Worm (Caenorhabditis elegans) whole organism, L1 larva: ENCODE measurements around the gene K07F5.6.
A peak's percentile ranks its signal among the peaks of the same experiment; 100 is the strongest.

ENCODE experiments used
- C16A3.4 ChIP-seq: fragments of 150-350 bp; optimal IDR thresholded peaks from 2 replicates; lab custom pipeline; 2014; ENCODE audit warnings: missing biosample characterization, missing genetic modification characterization
- blmp-1 ChIP-seq: fragments of 150-350 bp; optimal IDR thresholded peaks from 2 replicates; lab custom pipeline; 2014; ENCODE audit warnings: missing biosample characterization, missing genetic modification characterization
- ceh-63 ChIP-seq: fragments of 200-800 bp; sonication (Bioruptor generic); optimal IDR thresholded peaks from 2 replicates; lab custom pipeline; 2018; ENCODE audit warnings: mild to moderate bottlenecking, missing genetic modification characterization, missing compliant biosample characterization
- ceh-8 ChIP-seq: fragments of 200-800 bp; sonication (Bioruptor generic); optimal IDR thresholded peaks from 2 replicates; lab custom pipeline; 2018; ENCODE audit warnings: mild to moderate bottlenecking, missing genetic modification characterization, moderate library complexity, missing compliant biosample characterization
- ceh-88 ChIP-seq: fragments of 200-800 bp; sonication (Bioruptor generic); IDR thresholded peaks from 2 replicates; pipeline ENCODE4 v1.3.6; 2022; ENCODE audit warnings: missing genetic modification characterization, missing compliant biosample characterization
- ces-1 ChIP-seq: fragments of 150-350 bp; optimal IDR thresholded peaks from 2 replicates; lab custom pipeline; 2014; ENCODE audit warnings: missing biosample characterization, missing genetic modification reagents, missing genetic modification characterization
- dpl-1 ChIP-seq, 3 experiments: fragments of 150-350 bp in 2 of 3; sonication (generic microtip) in 1 of 3; optimal IDR thresholded peaks; 2 replicates each; lab custom pipeline; 2014 to 2017; ENCODE audit warnings: missing biosample characterization in 3 of 3, missing genetic modification characterization in 3 of 3, missing genetic modification reagents in 3 of 3
- efl-1 ChIP-seq, 4 experiments: fragments of 150-350 bp; optimal IDR thresholded peaks in 3 of 4; peaks in 1 of 4; 1 replicate in 1 of 4; 2 replicates in 3 of 4; lab custom pipeline; 2014; ENCODE audit warnings: missing biosample characterization in 2 of 4, missing genetic modification characterization in 2 of 4, missing genetic modification reagents in 2 of 4
- egl-13 ChIP-seq: sonication (generic microtip); optimal IDR thresholded peaks from 2 replicates; lab custom pipeline; 2016; ENCODE audit warnings: missing genotype, missing genetic modification reagents, missing genetic modification characterization, missing compliant biosample characterization
- egl-27 ChIP-seq, 2 experiments: fragments of 150-350 bp in 1 of 2; sonication (generic microtip); optimal IDR thresholded peaks; 3 replicates each; lab custom pipeline; 2017 to 2018; ENCODE audit warnings: missing biosample characterization in 2 of 2, missing genetic modification characterization in 2 of 2, missing genetic modification reagents in 2 of 2
- elt-2 ChIP-seq: sonication (generic microtip); optimal IDR thresholded peaks from 2 replicates; lab custom pipeline; 2016; ENCODE audit warnings: missing genetic modification characterization, mild to moderate bottlenecking, inconsistent platforms, missing compliant biosample characterization, missing genetic modification reagents
- elt-3 ChIP-seq, 6 experiments: fragments of 150-350 bp in 1 of 6; sonication (generic microtip); optimal IDR thresholded peaks; 2 replicates each; lab custom pipeline; 2017 to 2018; ENCODE audit warnings: missing biosample characterization in 6 of 6, missing genetic modification characterization in 6 of 6, inconsistent platforms in 1 of 6
- fkh-4 ChIP-seq: sonication (generic microtip); optimal IDR thresholded peaks from 2 replicates; lab custom pipeline; 2016; ENCODE audit warnings: missing compliant biosample characterization, missing genetic modification characterization, borderline replicate concordance
- grh-1 ChIP-seq: fragments of 200-800 bp; sonication (Bioruptor generic); IDR thresholded peaks from 2 replicates; pipeline ENCODE4 v1.3.6; 2022; ENCODE audit warnings: missing genetic modification reagents, missing genetic modification characterization, missing compliant biosample characterization
- hlh-17 ChIP-seq: fragments of 200-800 bp; sonication (Bioruptor generic); optimal IDR thresholded peaks from 2 replicates; lab custom pipeline; 2018; ENCODE audit warnings: missing genetic modification characterization, mild to moderate bottlenecking, missing compliant biosample characterization, moderate library complexity, borderline replicate concordance
- hlh-4 ChIP-seq: sonication (generic microtip); optimal IDR thresholded peaks from 2 replicates; lab custom pipeline; 2016; ENCODE audit warnings: mild to moderate bottlenecking, missing genetic modification characterization, missing compliant biosample characterization
- lin-13 ChIP-seq: fragments of 150-350 bp; optimal IDR thresholded peaks from 2 replicates; lab custom pipeline; 2014; ENCODE audit warnings: missing biosample characterization, missing genetic modification reagents, missing genetic modification characterization
- lin-35 ChIP-seq, 2 experiments: fragments of 150-350 bp; optimal IDR thresholded peaks; 2 replicates each; lab custom pipeline; 2014; ENCODE audit warnings: missing biosample characterization in 2 of 2, missing genetic modification characterization in 2 of 2, missing genetic modification reagents in 2 of 2
- lin-39 ChIP-seq: fragments of 150-350 bp; optimal IDR thresholded peaks from 2 replicates; lab custom pipeline; 2014; ENCODE audit warnings: missing biosample characterization, missing genetic modification reagents, missing genetic modification characterization
- lir-3 ChIP-seq: sonication (generic microtip); optimal IDR thresholded peaks from 2 replicates; lab custom pipeline; 2016; ENCODE audit warnings: mild to moderate bottlenecking, missing genetic modification characterization, moderate library complexity, missing compliant biosample characterization; ENCODE audit not compliant: poor library complexity
- lsy-2 ChIP-seq, 2 experiments: fragments of 150-350 bp; optimal IDR thresholded peaks; 2 replicates each; lab custom pipeline; 2014; ENCODE audit warnings: missing biosample characterization in 2 of 2, missing genetic modification characterization in 2 of 2
- mab-9 ChIP-seq: fragments of 200-800 bp; sonication (Bioruptor generic); IDR thresholded peaks from 2 replicates; pipeline ENCODE4 v1.3.6; 2022; ENCODE audit warnings: missing genetic modification reagents, missing genetic modification characterization, missing compliant biosample characterization
- mdl-1 ChIP-seq, 2 experiments: fragments of 150-350 bp; optimal IDR thresholded peaks; 2 replicates each; lab custom pipeline; 2014 to 2017; ENCODE audit warnings: missing biosample characterization in 2 of 2, missing genetic modification characterization in 2 of 2, inconsistent platforms in 1 of 2
- nhr-19 ChIP-seq: fragments of 200-800 bp; sonication (Bioruptor generic); conservative IDR thresholded peaks from 2 replicates; pipeline ENCODE4 v1.3.6; 2022; ENCODE audit warnings: missing genetic modification characterization, missing compliant biosample characterization
- nhr-237 ChIP-seq: fragments of 150-350 bp; optimal IDR thresholded peaks from 2 replicates; lab custom pipeline; 2014; ENCODE audit warnings: missing biosample characterization, missing genetic modification characterization
- nhr-47 ChIP-seq: sonication (generic microtip); optimal IDR thresholded peaks from 2 replicates; lab custom pipeline; 2016; ENCODE audit warnings: mild to moderate bottlenecking, missing genetic modification characterization, moderate library complexity, missing compliant biosample characterization
- nhr-90 ChIP-seq: sonication (generic microtip); optimal IDR thresholded peaks from 2 replicates; lab custom pipeline; 2016; ENCODE audit warnings: mild to moderate bottlenecking, missing genetic modification characterization, missing compliant biosample characterization; ENCODE audit not compliant: poor library complexity
- pax-3 ChIP-seq: fragments of 200-800 bp; sonication (Bioruptor generic); optimal IDR thresholded peaks from 2 replicates; lab custom pipeline; 2018; ENCODE audit warnings: mild to moderate bottlenecking, missing genetic modification characterization, moderate library complexity, missing compliant biosample characterization
- pqm-1 ChIP-seq: sonication (generic microtip); optimal IDR thresholded peaks from 3 replicates; lab custom pipeline; 2017; ENCODE audit warnings: missing biosample characterization, missing genetic modification characterization
- rnt-1 ChIP-seq: sonication (generic microtip); optimal IDR thresholded peaks from 2 replicates; lab custom pipeline; 2016; ENCODE audit warnings: mild to moderate bottlenecking, missing genetic modification characterization, moderate library complexity, missing compliant biosample characterization
- skn-1 ChIP-seq: fragments of 150-350 bp; optimal IDR thresholded peaks from 2 replicates; lab custom pipeline; 2014; ENCODE audit warnings: missing biosample characterization, missing genetic modification characterization
- snpc-4 ChIP-seq: fragments of 150-350 bp; optimal IDR thresholded peaks from 2 replicates; lab custom pipeline; 2014; ENCODE audit warnings: missing biosample characterization, missing genetic modification characterization
- sptf-1 ChIP-seq: fragments of 150-350 bp; optimal IDR thresholded peaks from 2 replicates; lab custom pipeline; 2014; ENCODE audit warnings: missing biosample characterization, missing genetic modification characterization
- tbx-2 ChIP-seq: sonication (generic microtip); optimal IDR thresholded peaks from 2 replicates; lab custom pipeline; 2016; ENCODE audit warnings: missing genetic modification characterization, missing compliant biosample characterization
- tlp-1 ChIP-seq: fragments of 150-350 bp; optimal IDR thresholded peaks from 2 replicates; lab custom pipeline; 2014; ENCODE audit warnings: missing biosample characterization, missing genetic modification characterization
- unc-130 ChIP-seq: fragments of 150-350 bp; optimal IDR thresholded peaks from 2 replicates; lab custom pipeline; 2017; ENCODE audit warnings: missing biosample characterization, missing genetic modification characterization, inconsistent platforms
- unc-30 ChIP-seq: sonication (generic microtip); optimal IDR thresholded peaks from 2 replicates; lab custom pipeline; 2017; ENCODE audit warnings: missing biosample characterization, missing genetic modification characterization
- unc-86 ChIP-seq: sonication (generic microtip); optimal IDR thresholded peaks from 2 replicates; lab custom pipeline; 2016; ENCODE audit warnings: missing genetic modification characterization, missing compliant biosample characterization
- vab-15 ChIP-seq: sonication (generic microtip); optimal IDR thresholded peaks from 2 replicates; lab custom pipeline; 2017; ENCODE audit warnings: missing genotype, mild to moderate bottlenecking, missing genetic modification characterization, missing compliant biosample characterization
- xbp-1 ChIP-seq: sonication (generic microtip); optimal IDR thresholded peaks from 2 replicates; lab custom pipeline; 2016; ENCODE audit warnings: missing genetic modification characterization, missing compliant biosample characterization
- ztf-11 ChIP-seq, 2 experiments: sonication (generic microtip); optimal IDR thresholded peaks; 2 replicates each; lab custom pipeline; 2016 to 2017; ENCODE audit warnings: missing genetic modification characterization in 2 of 2, missing biosample characterization in 1 of 2, missing compliant biosample characterization in 1 of 2
- ztf-4 ChIP-seq: fragments of 150-350 bp; optimal IDR thresholded peaks from 2 replicates; lab custom pipeline; 2014; ENCODE audit warnings: missing biosample characterization, missing genetic modification characterization

Gene K07F5.6

ce11 chrIV:9857952-9858488 lies 11.5 kb upstream of the K07F5.6 start, which contains the start of gene npp-1 (continued):
- peak in 1 of 6 experiments; percentile 24 for TF ChIP-seq elt-3 (tag; optimal IDR thresholded peaks at IDR 0.05; lab: Kevin White, UChicago)
- peak; percentile 49 to 69 (median 49) for TF ChIP-seq dpl-1 (GFP tag; optimal IDR thresholded peaks at IDR 0.05; lab: Kevin White, UChicago)
- peak; percentile 36 for TF ChIP-seq blmp-1 (tag; lab: Kevin White, UChicago)
- no peak for TF ChIP-seq lin-39 (tag; lab: Kevin White, UChicago)
- peak; percentile 17 for TF ChIP-seq nhr-90 (tag; lab: Kevin White, UChicago)
- TF ChIP-seq C16A3.4 (tag; lab: Kevin White, UChicago): peak; percentile 79
- no peak for TF ChIP-seq grh-1 (GFP tag; lab: Robert Waterston, UW)
- TF ChIP-seq ceh-8 (GFP tag; lab: Kevin White, UChicago): no peak
- TF ChIP-seq snpc-4 (tag; lab: Kevin White, UChicago): no peak
- peak; percentile 34 to 81 for TF ChIP-seq lin-35 (GFP tag; optimal IDR thresholded peaks at IDR 0.05; lab: Kevin White, UChicago)
- no peak for TF ChIP-seq nhr-237
- TF ChIP-seq pqm-1 (tag; lab: Kevin White, UChicago): no peak
- peak; percentile 46 for TF ChIP-seq lir-3 (tag; lab: Kevin White, UChicago)
- TF ChIP-seq pax-3 (tag; lab: Kevin White, UChicago): no peak
- TF ChIP-seq lsy-2 (tag; optimal IDR thresholded peaks at IDR 0.05; lab: Kevin White, UChicago): peak in 1 of 2 experiments; percentile 70
- TF ChIP-seq rnt-1: peak; percentile 43
- TF ChIP-seq egl-13 (tag; lab: Kevin White, UChicago): no peak
- no peak for TF ChIP-seq unc-30 (tag; lab: Kevin White, UChicago)
- peak; percentile 35 for TF ChIP-seq lin-13
- TF ChIP-seq efl-1 (optimal IDR thresholded peaks at IDR 0.05; lab: Kevin White, UChicago): peak; percentile 62 to 72
- peak; percentile 56 to 90 for TF ChIP-seq efl-1 (GFP tag; optimal IDR thresholded peaks at IDR 0.05 in 1 of 2; lab: Kevin White, UChicago)
- no peak for TF ChIP-seq fkh-4 (tag; lab: Kevin White, UChicago)
- no peak for TF ChIP-seq elt-2 (tag; lab: Kevin White, UChicago)
- no peak for TF ChIP-seq mab-9 (GFP tag; lab: Robert Waterston, UW)
- no peak for TF ChIP-seq tbx-2 (tag; lab: Kevin White, UChicago)
- no peak for TF ChIP-seq ztf-11 (tag; optimal IDR thresholded peaks at IDR 0.05; lab: Kevin White, UChicago)
- TF ChIP-seq nhr-19 (GFP tag; lab: Robert Waterston, UW): no peak

DNA sequence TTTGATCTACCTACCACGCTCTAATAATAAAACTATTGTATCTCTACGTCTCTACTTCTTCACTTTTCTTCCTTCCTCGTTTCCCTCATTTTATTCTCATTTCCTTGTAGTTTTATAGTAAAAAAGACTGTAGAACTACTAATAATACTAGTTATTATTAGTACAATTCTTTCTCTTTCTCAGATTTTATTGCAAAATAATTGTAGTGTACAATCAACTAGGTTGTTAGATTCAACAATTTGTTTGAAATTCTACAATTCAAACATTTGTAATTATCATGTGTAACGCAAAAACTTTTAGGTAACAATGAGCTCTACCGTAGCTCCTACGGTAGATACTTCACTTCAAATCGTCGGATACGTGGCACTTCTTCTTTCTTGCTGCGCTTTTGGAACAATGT lies 9.2 kb upstream of the K07F5.6 start, which contains the start of gene K07F5.12:
K07F5.12 (plus strand) TSS at position 301 of the 400 bp plus-strand sequence.
- TF ChIP-seq skn-1 (tag; lab: Kevin White, UChicago) (no peak), ces-1 (GFP tag; lab: Kevin White, UChicago) (no peak), lin-39 (tag; lab: Kevin White, UChicago) (no peak)

- TF ChIP-seq ceh-88 (GFP tag; lab: Robert Waterston, UW) (no peak), elt-2 (tag; lab: Kevin White, UChicago) (peak; percentile 5)
- TF ChIP-seq, all 84 proteins: peak for 1
Observed at ce11 chrIV:9854952-9855351, 8.5 kb upstream of the K07F5.6 start.

DNA sequence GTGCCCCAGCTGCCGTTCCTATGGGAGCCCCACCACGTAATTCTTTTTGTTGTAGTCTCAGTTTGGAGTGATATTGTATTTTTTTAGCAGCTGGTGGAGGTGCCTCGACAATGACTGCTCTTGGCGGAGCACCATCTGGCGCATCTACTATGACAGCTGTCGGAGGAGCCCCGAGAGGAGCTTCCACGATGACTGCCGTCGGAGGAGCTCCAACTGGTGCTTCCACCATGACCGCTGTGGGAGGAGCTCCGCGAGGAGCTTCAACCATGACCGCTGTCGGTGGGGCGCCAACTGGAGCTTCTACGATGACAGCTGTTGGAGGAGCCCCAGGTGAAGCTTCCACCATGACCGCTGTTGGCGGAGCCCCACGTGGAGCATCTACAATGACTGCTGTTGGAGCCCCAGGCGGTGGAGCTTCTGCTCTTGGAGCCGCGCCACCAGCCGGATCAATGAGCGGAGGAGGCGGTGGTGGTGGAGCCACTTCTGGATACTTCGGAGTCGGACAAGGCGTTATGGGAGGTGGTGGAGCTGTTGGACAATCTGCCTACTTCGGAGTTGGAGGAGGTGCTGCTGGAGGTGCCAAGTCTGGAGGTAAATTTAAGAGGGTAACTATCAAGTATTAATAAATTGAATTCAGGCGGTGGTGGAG lies 6.5 kb upstream of the K07F5.6 start:
- TF ChIP-seq xbp-1 (tag; lab: Kevin White, UChicago) (no peak), nhr-47 (tag; lab: Kevin White, UChicago) (no peak), tlp-1 (no peak), hlh-4 (tag; lab: Kevin White, UChicago) (no peak), vab-15 (no peak), unc-130 (tag; lab: Kevin White, UChicago) (no peak), elt-2 (tag; lab: Kevin White, UChicago) (no peak), unc-86 (tag; lab: Kevin White, UChicago) (no peak), egl-27 (tag; optimal IDR thresholded peaks at IDR 0.05; lab: Kevin White, UChicago) (no peak), ceh-63 (GFP tag; lab: Kevin White, UChicago) (no peak), pqm-1 (tag; lab: Kevin White, UChicago) (no peak), ceh-8 (GFP tag; lab: Kevin White, UChicago) (no peak), ztf-11 (tag; optimal IDR thresholded peaks at IDR 0.05; lab: Kevin White, UChicago) (no peak), mdl-1 (tag; optimal IDR thresholded peaks at IDR 0.05; lab: Kevin White, UChicago) (no peak), ztf-4 (tag; lab: Kevin White, UChicago) (no peak), hlh-17 (GFP tag; lab: Kevin White, UChicago) (no peak), sptf-1 (tag; lab: Kevin White, UChicago) (no peak)
- TF ChIP-seq, all 84 proteins: peak for 0
